Worm (Caenorhabditis elegans): ENCODE measurements around the gene ist-1.

DNA sequence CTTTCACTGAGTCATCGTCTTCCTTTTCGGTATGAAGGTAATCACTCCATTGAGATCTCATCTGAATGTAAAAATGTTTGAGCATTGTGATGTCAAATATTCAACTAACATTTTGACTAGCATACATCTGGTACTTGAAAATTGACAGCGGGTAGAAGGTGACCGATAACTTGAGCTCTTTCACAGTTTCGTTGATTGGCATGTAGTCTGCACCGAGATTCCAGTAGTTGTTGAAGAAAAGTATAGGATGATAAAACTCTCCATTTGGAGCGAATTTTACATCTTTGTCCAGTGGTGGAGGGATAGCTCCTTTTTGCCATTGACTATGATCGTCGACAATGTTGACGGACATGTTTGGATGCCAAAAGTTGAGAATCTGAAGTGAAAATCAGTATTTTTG, 27.4 kb upstream of the ist-1 start:
- TF ChIP-seq tbx-37 (GFP tag; conservative IDR thresholded peaks at IDR 0.05) (no peak), B0310.2 (tag; optimal IDR thresholded peaks at IDR 0.05) (no peak)
